Worm (Caenorhabditis elegans) whole organism, L4 larva: Measurements from ENCODE around the gene F41E7.6.
A peak's percentile ranks its signal among the peaks of the same experiment; 100 is the strongest.

Experiments
- D1046.2 ChIP-seq: fragments of 200-800 bp; sonication (Bioruptor generic); IDR thresholded peaks from 2 replicates; pipeline ENCODE4 v1.3.6; 2022; ENCODE audit warnings: missing genetic modification characterization, missing compliant biosample characterization
- F44E2.7 ChIP-seq: fragments of 200-800 bp; sonication (Bioruptor generic); IDR thresholded peaks from 2 replicates; pipeline ENCODE4 v2.1.2; 2022; ENCODE audit warnings: missing genetic modification characterization, missing compliant biosample characterization
- T26A8.4 ChIP-seq: fragments of 200-800 bp; sonication (Bioruptor generic); IDR thresholded peaks from 2 replicates; pipeline ENCODE4 v1.3.6; 2022; ENCODE audit warnings: missing genetic modification characterization, missing compliant biosample characterization
- Y48G9A.11 ChIP-seq: fragments of 200-800 bp; sonication (Bioruptor generic); IDR thresholded peaks from 2 replicates; pipeline ENCODE4 v1.3.6; 2022; ENCODE audit warnings: missing genetic modification reagents, missing genetic modification characterization, missing compliant biosample characterization
- Y5F2A.4 ChIP-seq: fragments of 200-800 bp; sonication (Bioruptor generic); optimal IDR thresholded peaks from 2 replicates; lab custom pipeline; 2018; ENCODE audit warnings: mild to moderate bottlenecking, missing genetic modification characterization, missing compliant biosample characterization
- Y75B8A.6 ChIP-seq: fragments of 200-800 bp; sonication (Bioruptor generic); IDR thresholded peaks from 2 replicates; pipeline ENCODE4 v1.3.6; 2022; ENCODE audit warnings: missing genetic modification reagents, missing genetic modification characterization, missing compliant biosample characterization
- ZK337.2 ChIP-seq: fragments of 200-800 bp; sonication (Bioruptor generic); IDR thresholded peaks from 2 replicates; pipeline ENCODE4 v1.3.6; 2022; ENCODE audit warnings: missing genetic modification reagents, missing genetic modification characterization, missing compliant biosample characterization
- aha-1 ChIP-seq: fragments of 150-350 bp; peaks from one replicate; lab custom pipeline; 2014; ENCODE audit warnings: missing biosample characterization, missing genetic modification characterization
- aly-2 ChIP-seq: sonication (generic microtip); optimal IDR thresholded peaks from 2 replicates; lab custom pipeline; 2018; ENCODE audit warnings: missing biosample characterization, missing genetic modification characterization
- ama-1 ChIP-seq: fragments of 150-350 bp; optimal IDR thresholded peaks from 2 replicates; lab custom pipeline; 2014; ENCODE audit warnings: inconsistent platforms, mixed read lengths
- arid-1 ChIP-seq: fragments of 200-800 bp; sonication (Bioruptor generic); conservative IDR thresholded peaks from 2 replicates; pipeline ENCODE4 v1.3.6; 2022; ENCODE audit warnings: missing genetic modification reagents, missing genetic modification characterization, missing compliant biosample characterization
- attf-4 ChIP-seq: sonication (generic microtip); optimal IDR thresholded peaks from 3 replicates; lab custom pipeline; 2017; ENCODE audit warnings: missing biosample characterization, missing genetic modification characterization
- ceh-20 ChIP-seq: fragments of 200-800 bp; sonication (Bioruptor generic); IDR thresholded peaks from 2 replicates; pipeline ENCODE4 v1.3.6; 2022; ENCODE audit warnings: missing genetic modification reagents, missing genetic modification characterization, missing compliant biosample characterization
- ceh-28 ChIP-seq: fragments of 150-350 bp; optimal IDR thresholded peaks from 2 replicates; lab custom pipeline; 2014; ENCODE audit warnings: missing biosample characterization, missing genetic modification reagents, missing genetic modification characterization
- ceh-32 ChIP-seq: sonication (generic microtip); optimal IDR thresholded peaks from 2 replicates; lab custom pipeline; 2016; ENCODE audit warnings: mild to moderate bottlenecking, missing genetic modification characterization, missing compliant biosample characterization; ENCODE audit not compliant: poor library complexity
- ceh-44 ChIP-seq: fragments of 200-800 bp; sonication (Bioruptor generic); IDR thresholded peaks from 2 replicates; pipeline ENCODE4 v1.3.6; 2022; ENCODE audit warnings: missing genetic modification reagents, missing genetic modification characterization, missing compliant biosample characterization
- ceh-62 ChIP-seq: sonication (generic microtip); optimal IDR thresholded peaks from 2 replicates; lab custom pipeline; 2017; ENCODE audit warnings: missing biosample characterization, missing genetic modification characterization
- ceh-82 ChIP-seq: sonication (generic microtip); optimal IDR thresholded peaks from 2 replicates; lab custom pipeline; 2017; ENCODE audit warnings: missing biosample characterization, missing genetic modification characterization
- ctbp-1 ChIP-seq: fragments of 200-800 bp; sonication (Bioruptor generic); IDR thresholded peaks from 2 replicates; pipeline ENCODE4 v1.3.6; 2022; ENCODE audit warnings: missing genetic modification reagents, missing genetic modification characterization, missing compliant biosample characterization
- daf-12 ChIP-seq: fragments of 150-350 bp; optimal IDR thresholded peaks from 2 replicates; lab custom pipeline; 2014; ENCODE audit warnings: missing biosample characterization, missing genetic modification reagents, missing genetic modification characterization
- daf-16 ChIP-seq, 3 experiments: sonication (generic microtip); optimal IDR thresholded peaks; 2 replicates each; lab custom pipeline; 2016 to 2017; ENCODE audit warnings: missing genetic modification characterization in 3 of 3, missing genetic modification reagents in 3 of 3, mild to moderate bottlenecking in 2 of 3, missing compliant biosample characterization in 2 of 3, missing biosample characterization in 1 of 3, moderate library complexity in 1 of 3
- daf-19 ChIP-seq: fragments of 200-800 bp; sonication (Bioruptor generic); conservative IDR thresholded peaks from 2 replicates; pipeline ENCODE4 v1.3.6; 2022; ENCODE audit warnings: missing genetic modification characterization, missing compliant biosample characterization
- dpl-1 ChIP-seq: fragments of 150-350 bp; optimal IDR thresholded peaks from 2 replicates; lab custom pipeline; 2014; ENCODE audit warnings: missing biosample characterization, missing genetic modification reagents, missing genetic modification characterization
- egl-43 ChIP-seq: fragments of 200-800 bp; sonication (Bioruptor generic); IDR thresholded peaks from 2 replicates; pipeline ENCODE4 v1.3.6; 2022; ENCODE audit warnings: missing genetic modification reagents, missing genetic modification characterization, missing compliant biosample characterization
- fkh-10 ChIP-seq: fragments of 150-350 bp; optimal IDR thresholded peaks from 2 replicates; lab custom pipeline; 2014; ENCODE audit warnings: missing biosample characterization, missing genetic modification reagents, missing genetic modification characterization
- fos-1 ChIP-seq: fragments of 150-350 bp; optimal IDR thresholded peaks from 2 replicates; lab custom pipeline; 2014; ENCODE audit warnings: missing biosample characterization, missing genetic modification characterization
- hif-1 ChIP-seq, 2 experiments: sonication (generic microtip); optimal IDR thresholded peaks; 2 replicates each; lab custom pipeline; 2016 to 2017; ENCODE audit warnings: missing compliant biosample characterization in 2 of 2, missing genetic modification characterization in 2 of 2, missing genetic modification reagents in 2 of 2, missing genotype in 2 of 2, mild to moderate bottlenecking in 1 of 2
- hlh-30 ChIP-seq: sonication (generic microtip); optimal IDR thresholded peaks from 2 replicates; lab custom pipeline; 2017; ENCODE audit warnings: antibody characterized with exemption, mild to moderate bottlenecking, missing genetic modification characterization, missing compliant biosample characterization; ENCODE audit not compliant: insufficient read depth
- hmg-1.1 ChIP-seq: fragments of 200-800 bp; sonication (Bioruptor generic); IDR thresholded peaks from 2 replicates; pipeline ENCODE4 v1.3.6; 2022; ENCODE audit warnings: missing genetic modification reagents, missing genetic modification characterization, missing compliant biosample characterization
- lin-1 ChIP-seq: fragments of 200-800 bp; sonication (Bioruptor generic); IDR thresholded peaks from 2 replicates; pipeline ENCODE4 v1.3.6; 2022; ENCODE audit warnings: missing genetic modification reagents, missing genetic modification characterization, missing compliant biosample characterization
- lin-13 ChIP-seq: fragments of 150-350 bp; optimal IDR thresholded peaks from 2 replicates; lab custom pipeline; 2014; ENCODE audit warnings: missing biosample characterization, missing genetic modification reagents, missing genetic modification characterization
- lin-15B ChIP-seq: fragments of 150-350 bp; sonication (generic microtip); optimal IDR thresholded peaks from 3 replicates; lab custom pipeline; 2014; ENCODE audit warnings: missing biosample characterization, missing genetic modification characterization
- lin-29 ChIP-seq: fragments of 200-800 bp; sonication (Bioruptor generic); IDR thresholded peaks from 2 replicates; pipeline ENCODE4 v1.3.6; 2022; ENCODE audit warnings: missing genetic modification reagents, missing genetic modification characterization, missing compliant biosample characterization
- lir-3 ChIP-seq: sonication (generic microtip); optimal IDR thresholded peaks from 2 replicates; lab custom pipeline; 2016; ENCODE audit warnings: mild to moderate bottlenecking, missing genetic modification characterization, missing compliant biosample characterization
- madf-5 ChIP-seq, 2 experiments: fragments of 200-800 bp; sonication (Bioruptor generic); IDR thresholded peaks; 2 replicates each; pipeline ENCODE4 v1.3.6; 2022; ENCODE audit warnings: missing compliant biosample characterization in 2 of 2, missing genetic modification characterization in 2 of 2
- mdl-1 ChIP-seq, 2 experiments: fragments of 150-350 bp in 1 of 2; sonication (generic microtip) in 1 of 2; optimal IDR thresholded peaks; 2 replicates each; lab custom pipeline; 2014 to 2017; ENCODE audit warnings: missing biosample characterization in 2 of 2, missing genetic modification characterization in 2 of 2
- mdt-29 ChIP-seq: fragments of 200-800 bp; sonication (Bioruptor generic); IDR thresholded peaks from 2 replicates; pipeline ENCODE4 v1.3.6; 2022; ENCODE audit warnings: missing genetic modification reagents, missing genetic modification characterization, missing compliant biosample characterization
- mep-1 ChIP-seq: fragments of 150-350 bp; sonication (generic microtip); optimal IDR thresholded peaks from 3 replicates; lab custom pipeline; 2014; ENCODE audit warnings: missing biosample characterization, missing genetic modification characterization
- mxl-2 ChIP-seq: fragments of 200-800 bp; sonication (Bioruptor generic); conservative IDR thresholded peaks from 2 replicates; pipeline ENCODE4 v1.3.6; 2022; ENCODE audit warnings: missing genetic modification reagents, missing genetic modification characterization, missing compliant biosample characterization
- nhr-102 ChIP-seq: sonication (generic microtip); optimal IDR thresholded peaks from 2 replicates; lab custom pipeline; 2016; ENCODE audit warnings: mild to moderate bottlenecking, missing genetic modification characterization, moderate library complexity, missing compliant biosample characterization
- nhr-6 ChIP-seq: fragments of 150-350 bp; optimal IDR thresholded peaks from 2 replicates; lab custom pipeline; 2014; ENCODE audit warnings: missing biosample characterization, missing genetic modification characterization
- php-3 ChIP-seq: fragments of 200-800 bp; sonication (Bioruptor generic); IDR thresholded peaks from 2 replicates; pipeline ENCODE4 v1.3.6; 2022; ENCODE audit warnings: missing genetic modification reagents, missing genetic modification characterization, missing compliant biosample characterization
- rbr-2 ChIP-seq: sonication (generic microtip); optimal IDR thresholded peaks from 2 replicates; lab custom pipeline; 2016; ENCODE audit warnings: missing genotype, missing genetic modification characterization, missing compliant biosample characterization
- sdz-12 ChIP-seq: fragments of 200-800 bp; sonication (Bioruptor generic); optimal IDR thresholded peaks from 2 replicates; lab custom pipeline; 2018; ENCODE audit warnings: mild to moderate bottlenecking, missing genetic modification characterization, missing compliant biosample characterization
- snpc-1.2 ChIP-seq: fragments of 200-800 bp; sonication (Bioruptor generic); IDR thresholded peaks from 2 replicates; pipeline ENCODE4 v1.3.6; 2022; ENCODE audit warnings: missing genetic modification reagents, missing genetic modification characterization, missing compliant biosample characterization
- spr-1 ChIP-seq: sonication (generic microtip); optimal IDR thresholded peaks from 2 replicates; lab custom pipeline; 2016; ENCODE audit warnings: mild to moderate bottlenecking, missing genetic modification characterization, missing compliant biosample characterization
- unc-130 ChIP-seq: sonication (generic microtip); optimal IDR thresholded peaks from 2 replicates; lab custom pipeline; 2016; ENCODE audit warnings: missing genetic modification reagents, missing genetic modification characterization, missing compliant biosample characterization
- unc-39 ChIP-seq: sonication (generic microtip); optimal IDR thresholded peaks from 2 replicates; lab custom pipeline; 2017; ENCODE audit warnings: missing biosample characterization, missing genetic modification characterization
- zag-1 ChIP-seq: fragments of 150-350 bp; optimal IDR thresholded peaks from 2 replicates; lab custom pipeline; 2014; ENCODE audit warnings: missing biosample characterization, missing genetic modification characterization
- zfp-3 ChIP-seq: fragments of 200-800 bp; sonication (Bioruptor generic); conservative IDR thresholded peaks from 2 replicates; pipeline ENCODE4 v1.3.6; 2022; ENCODE audit warnings: missing genetic modification reagents, missing genetic modification characterization, missing compliant biosample characterization
- ztf-11 ChIP-seq: fragments of 150-350 bp; optimal IDR thresholded peaks from 2 replicates; lab custom pipeline; 2014; ENCODE audit warnings: missing biosample characterization, missing genetic modification characterization
- ztf-7 ChIP-seq: fragments of 150-350 bp; optimal IDR thresholded peaks from 2 replicates; lab custom pipeline; 2014; ENCODE audit warnings: missing biosample characterization, missing genetic modification characterization

F41E7.6 gene

ce11 chrX:10340986-10341385 is 30.7 kb upstream of the F41E7.6 start, which contains the start of gene R07E3.1 (continued):
- TF ChIP-seq arid-1 (GFP tag; lab: Robert Waterston, UW), result no peak
- TF ChIP-seq daf-19 (GFP tag; lab: Robert Waterston, UW), result no peak
- no peak for TF ChIP-seq zag-1
- no peak for TF ChIP-seq mdt-29 (GFP tag; lab: Robert Waterston, UW)
- TF ChIP-seq mdl-1 (tag; optimal IDR thresholded peaks at IDR 0.05; lab: Kevin White, UChicago), result no peak
- TF ChIP-seq ceh-82, result no peak
- TF ChIP-seq unc-39 (tag; lab: Kevin White, UChicago), result no peak
- TF ChIP-seq ctbp-1 (GFP tag; lab: Robert Waterston, UW), result no peak
- no peak for TF ChIP-seq D1046.2 (GFP tag; lab: Robert Waterston, UW)
- TF ChIP-seq hif-1 (tag; optimal IDR thresholded peaks at IDR 0.05; lab: Kevin White, UChicago), result no peak
- no peak for TF ChIP-seq ceh-44 (GFP tag; lab: Robert Waterston, UW)
- TF ChIP-seq Y5F2A.4, result no peak
- TF ChIP-seq lin-1 (GFP tag; lab: Robert Waterston, UW), result no peak
- TF ChIP-seq daf-16 (GFP tag; optimal IDR thresholded peaks at IDR 0.05; lab: Kevin White, UChicago), result no peak
- TF ChIP-seq daf-16 (tag; optimal IDR thresholded peaks at IDR 0.05; lab: Kevin White, UChicago), result peak; percentile 88
- TF ChIP-seq ceh-20 (GFP tag; lab: Robert Waterston, UW), result no peak
- TF ChIP-seq attf-4 (tag; lab: Kevin White, UChicago), result no peak
- no peak for TF ChIP-seq ZK337.2
- TF ChIP-seq aha-1 (tag; lab: Kevin White, UChicago), result no peak
- no peak for TF ChIP-seq aly-2 (tag; lab: Kevin White, UChicago)
- no peak for TF ChIP-seq Y48G9A.11 (GFP tag; lab: Robert Waterston, UW)
- no peak for TF ChIP-seq ztf-11 (tag; lab: Kevin White, UChicago)
- no peak for TF ChIP-seq egl-43 (GFP tag; lab: Robert Waterston, UW)
- TF ChIP-seq dpl-1, result no peak
- TF ChIP-seq spr-1 (tag; lab: Kevin White, UChicago), result no peak
- TF ChIP-seq snpc-1.2 (GFP tag; lab: Robert Waterston, UW), result no peak
- no peak for TF ChIP-seq lin-29 (GFP tag; lab: Robert Waterston, UW)
- no peak for TF ChIP-seq ceh-62 (tag; lab: Kevin White, UChicago)
- no peak for TF ChIP-seq mxl-2
- TF ChIP-seq madf-5 (GFP tag; IDR thresholded peaks at IDR 0.05; lab: Robert Waterston, UW), result no peak
- TF ChIP-seq php-3 (GFP tag; lab: Robert Waterston, UW), result peak; percentile 41; the same call in 1 of the 2 replicates
- no peak for TF ChIP-seq fos-1 (tag; lab: Kevin White, UChicago)
- TF ChIP-seq hlh-30 (tag; lab: Kevin White, UChicago), result peak; percentile 43
- TF ChIP-seq ceh-32 (tag; lab: Kevin White, UChicago), result no peak
- TF ChIP-seq zfp-3 (GFP tag; lab: Robert Waterston, UW), result no peak
- no peak for TF ChIP-seq lir-3
- no peak for TF ChIP-seq T26A8.4 (GFP tag; lab: Robert Waterston, UW)
- no peak for TF ChIP-seq unc-130 (GFP tag; lab: Kevin White, UChicago)
- TF ChIP-seq lin-13 (GFP tag; lab: Kevin White, UChicago), result no peak
- TF ChIP-seq Y75B8A.6 (GFP tag; lab: Robert Waterston, UW), result no peak
- no peak for TF ChIP-seq nhr-102 (tag; lab: Kevin White, UChicago)
- TF ChIP-seq sdz-12 (GFP tag; lab: Kevin White, UChicago), result no peak
- TF ChIP-seq daf-12 (tag; lab: Kevin White, UChicago), result no peak
- TF ChIP-seq fkh-10 (GFP tag; lab: Kevin White, UChicago), result no peak
- no peak for TF ChIP-seq ceh-28
- no peak for TF ChIP-seq rbr-2
- no peak for TF ChIP-seq F44E2.7 (GFP tag; lab: Robert Waterston, UW)
- TF ChIP-seq hmg-1.1 (GFP tag; lab: Robert Waterston, UW), result no peak
- no peak for TF ChIP-seq mep-1
- TF ChIP-seq nhr-6, result no peak
- TF ChIP-seq ama-1, result no peak
- no peak for TF ChIP-seq lin-15B (tag; lab: Kevin White, UChicago)
- peak; percentile 69 for TF ChIP-seq ztf-7 (tag; lab: Kevin White, UChicago)
- TF ChIP-seq, all 104 proteins: peak for 10
